Fruit fly (Drosophila melanogaster): ENCODE data around the gene CG31810.

CG31810 gene

dm6 chr2L:16817421-16818101, 34.6 kb downstream of the CG31810 start (continued):
- TF ChIP-seq sqz (GFP tag; optimal IDR thresholded peaks at IDR 0.05) (no peak), CG14667 (GFP tag; IDR thresholded peaks at IDR 0.05) (no peak), tup (GFP tag; optimal IDR thresholded peaks at IDR 0.05) (peak; percentile 21), dmrt11E (tag; optimal IDR thresholded peaks at IDR 0.05) (no peak), CG12236 (GFP tag; optimal IDR thresholded peaks at IDR 0.05) (no peak), CG31441 (GFP tag; IDR thresholded peaks at IDR 0.05) (0 out of 2 replicates have a peak, but pooled peaks have one; percentile 15), NFAT (GFP tag; IDR thresholded peaks at IDR 0.05) (peak; percentile 32; the same call in 1 of the 2 replicates), Doc2 (GFP tag; IDR thresholded peaks at IDR 0.05) (no peak), CG10431 (GFP tag; optimal IDR thresholded peaks at IDR 0.05) (peak; percentile 44), insv (GFP tag; optimal IDR thresholded peaks at IDR 0.05) (peak; percentile 76 to 97), fru (optimal IDR thresholded peaks at IDR 0.05) (no peak), CG12155 (GFP tag; optimal IDR thresholded peaks at IDR 0.05) (no peak), CrebB (tag; optimal IDR thresholded peaks at IDR 0.05) (no peak), Ets65A (GFP tag) (peak; percentile 94), CG11398 (GFP tag; optimal IDR thresholded peaks at IDR 0.05) (no peak), CG14014 (GFP tag; IDR thresholded peaks at IDR 0.05) (peak; percentile 37), Hmx (GFP tag; optimal IDR thresholded peaks at IDR 0.05) (no peak), mam (GFP tag; optimal IDR thresholded peaks at IDR 0.05) (peak; percentile 37), CG2678 (tag; optimal IDR thresholded peaks at IDR 0.05) (peak; percentile 27), Myb (GFP tag; optimal IDR thresholded peaks at IDR 0.05) (peak; percentile 2), CG10543 (GFP tag; optimal IDR thresholded peaks at IDR 0.05) (no peak), CG17385 (GFP tag; optimal IDR thresholded peaks at IDR 0.05) (no peak), gro (GFP tag; optimal IDR thresholded peaks at IDR 0.05) (peak; percentile 31), CG30020 (tag; optimal IDR thresholded peaks at IDR 0.05) (no peak), Max (GFP tag; optimal IDR thresholded peaks at IDR 0.05) (peak; percentile 29), eve (GFP tag; optimal IDR thresholded peaks at IDR 0.05) (no peak), hbn (GFP tag; IDR thresholded peaks at IDR 0.05; ENCODE audit: partially characterized antibody) (no peak), dan (GFP tag; IDR thresholded peaks at IDR 0.05) (no peak), bowl (GFP tag; IDR thresholded peaks at IDR 0.05) (no peak), CG31365 (tag; optimal IDR thresholded peaks at IDR 0.05) (no peak), CG8944 (GFP tag; optimal IDR thresholded peaks at IDR 0.05) (no peak), CG6765 (GFP tag; optimal IDR thresholded peaks at IDR 0.05) (no peak), stc (GFP tag; IDR thresholded peaks at IDR 0.05) (peak; percentile 9; the same call in 1 of the 2 replicates), CG10462 (GFP tag; optimal IDR thresholded peaks at IDR 0.05) (no peak), zfh2 (GFP tag; optimal IDR thresholded peaks at IDR 0.05) (peak; percentile 26), ci (GFP tag; IDR thresholded peaks at IDR 0.05) (peak; percentile 33; the same call in 1 of the 3 replicates), CG3065 (GFP tag; optimal IDR thresholded peaks at IDR 0.05) (no peak), Stat92E (GFP tag; optimal IDR thresholded peaks at IDR 0.05) (no peak), caup (GFP tag; optimal IDR thresholded peaks at IDR 0.05; ENCODE audit: severe bottlenecking) (peak; percentile 9), her (GFP tag; optimal IDR thresholded peaks at IDR 0.05) (peak; percentile 13), fd3F (GFP tag; optimal IDR thresholded peaks at IDR 0.05) (no peak), Aef1 (GFP tag; IDR thresholded peaks at IDR 0.05) (peak; percentile 42; the same call in 2 of the 3 replicates), gsb-n (tag; optimal IDR thresholded peaks at IDR 0.05) (no peak), crp (GFP tag; optimal IDR thresholded peaks at IDR 0.05) (no peak), CG3838 (GFP tag; optimal IDR thresholded peaks at IDR 0.05) (no peak), Atf6 (GFP tag; IDR thresholded peaks at IDR 0.05) (peak; percentile 42; the same call in 1 of the 2 replicates), ab (GFP tag; optimal IDR thresholded peaks at IDR 0.05) (no peak), BEAF-32 (GFP tag; optimal IDR thresholded peaks at IDR 0.05) (no peak), CG14860 (GFP tag; IDR thresholded peaks at IDR 0.05; ENCODE audit: partially characterized antibody) (no peak), Mrtf (GFP tag; IDR thresholded peaks at IDR 0.05) (no peak)
